Fruit fly (Drosophila melanogaster) whole organism: ENCODE measurements around the gene CG15812.

Experiments used
- CG8478 ChIP-seq: fragments of >200 bp; optimal IDR thresholded peaks from 2 replicates; lab custom pipeline; 2018; ENCODE audit warnings: inconsistent platforms
- Dll ChIP-seq: fragments of >200 bp; optimal IDR thresholded peaks from 2 replicates; lab custom pipeline; 2017
- EcR ChIP-seq, 2 experiments: fragments of >200 bp; optimal IDR thresholded peaks; 2 replicates each; lab custom pipeline; 2017; ENCODE audit warnings: missing biosample characterization in 2 of 2, missing genetic modification characterization in 2 of 2, missing genetic modification reagents in 2 of 2
- pan ChIP-seq: fragments of >200 bp; optimal IDR thresholded peaks from 2 replicates; lab custom pipeline; 2017
- psq ChIP-seq: fragments of >200 bp; optimal IDR thresholded peaks from 2 replicates; lab custom pipeline; 2017
- usp ChIP-seq: fragments of >200 bp; optimal IDR thresholded peaks from 2 replicates; lab custom pipeline; 2017; ENCODE audit warnings: missing biosample characterization, missing genetic modification characterization, mixed read lengths

DNA sequence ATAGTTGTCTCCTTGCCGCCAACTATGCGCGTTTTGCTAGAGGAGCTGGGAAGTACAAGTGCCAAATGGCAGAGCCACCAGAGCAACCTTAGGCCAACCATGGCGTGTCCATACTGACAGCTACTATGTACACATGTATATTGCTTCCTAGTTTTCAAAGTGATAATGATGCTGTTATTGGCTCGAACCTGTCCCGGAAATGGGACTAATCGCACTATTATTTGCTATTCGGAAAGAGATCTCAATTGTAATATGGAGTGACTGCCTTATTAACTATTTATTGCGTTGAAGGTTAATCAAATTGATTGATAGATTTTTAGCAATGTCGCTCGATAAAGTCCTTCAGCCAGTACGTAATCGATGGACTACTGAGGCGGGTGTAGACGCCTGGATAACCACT is 44.6 kb downstream of the CG15812 start, which contains the start of gene CG33159:
- TF ChIP-seq Dll (lab: Kevin White, UChicago) = no peak
- no peak for TF ChIP-seq usp (GFP tag; lab: Kevin White, UChicago)
- TF ChIP-seq CG8478 = no peak
- no peak for TF ChIP-seq EcR (GFP tag; optimal IDR thresholded peaks at IDR 0.05; lab: Kevin White, UChicago)
- no peak for TF ChIP-seq psq (lab: Kevin White, UChicago)
- TF ChIP-seq pan = no peak
